Worm (Caenorhabditis elegans): ENCODE results near the gene lin-42.

lin-42 gene

ce11 chrII:1297044-1297696 is 45.0 kb upstream of the lin-42 start:
- TF ChIP-seq rnt-1 (tag; optimal IDR thresholded peaks at IDR 0.05) (no peak), lsy-2 (tag; optimal IDR thresholded peaks at IDR 0.05) (peak in 1 of 2 experiments; percentile 15), F16B12.6 (tag; optimal IDR thresholded peaks at IDR 0.05) (no peak), mdl-1 (tag; optimal IDR thresholded peaks at IDR 0.05) (no peak), zag-1 (tag; optimal IDR thresholded peaks at IDR 0.05) (no peak), hlh-4 (tag; optimal IDR thresholded peaks at IDR 0.05) (no peak), nhr-90 (tag; optimal IDR thresholded peaks at IDR 0.05; ENCODE audit: poor library complexity) (no peak), unc-62 (GFP tag; optimal IDR thresholded peaks at IDR 0.05) (no peak), dpl-1 (GFP tag; optimal IDR thresholded peaks at IDR 0.05) (no peak), snpc-4 (tag; optimal IDR thresholded peaks at IDR 0.05) (no peak), skn-1 (tag; optimal IDR thresholded peaks at IDR 0.05) (no peak), vab-15 (tag; optimal IDR thresholded peaks at IDR 0.05) (no peak), mep-1 (tag; optimal IDR thresholded peaks at IDR 0.05) (peak; percentile 14), nhr-11 (tag; optimal IDR thresholded peaks at IDR 0.05) (no peak), pax-3 (tag; optimal IDR thresholded peaks at IDR 0.05) (no peak), lin-15B (tag; optimal IDR thresholded peaks at IDR 0.05) (no peak), jun-1 (tag; optimal IDR thresholded peaks at IDR 0.05) (no peak), xbp-1 (tag; optimal IDR thresholded peaks at IDR 0.05) (no peak), egl-13 (tag; optimal IDR thresholded peaks at IDR 0.05) (no peak), fos-1 (tag; optimal IDR thresholded peaks at IDR 0.05) (peak; percentile 12), ces-1 (GFP tag; optimal IDR thresholded peaks at IDR 0.05) (no peak), ceh-82 (tag; optimal IDR thresholded peaks at IDR 0.05) (no peak), unc-98 (GFP tag; IDR thresholded peaks at IDR 0.05) (no peak), ceh-90 (tag; optimal IDR thresholded peaks at IDR 0.05) (no peak), ceh-63 (GFP tag; optimal IDR thresholded peaks at IDR 0.05) (no peak), lin-39 (tag; optimal IDR thresholded peaks at IDR 0.05) (no peak), nhr-237 (tag; optimal IDR thresholded peaks at IDR 0.05) (no peak), sptf-1 (tag; optimal IDR thresholded peaks at IDR 0.05) (no peak), unc-86 (tag; optimal IDR thresholded peaks at IDR 0.05) (no peak), mab-9 (GFP tag; IDR thresholded peaks at IDR 0.05) (no peak), aha-1 (tag; optimal IDR thresholded peaks at IDR 0.05) (no peak), nhr-19 (GFP tag; conservative IDR thresholded peaks at IDR 0.05) (no peak), nhr-76 (tag; optimal IDR thresholded peaks at IDR 0.05) (no peak), nhr-71 (tag; optimal IDR thresholded peaks at IDR 0.05) (peak; percentile 1), lin-35 (GFP tag; optimal IDR thresholded peaks at IDR 0.05) (no peak), nhr-84 (tag; optimal IDR thresholded peaks at IDR 0.05) (no peak), dsc-1 (tag; optimal IDR thresholded peaks at IDR 0.05) (no peak), ceh-8 (GFP tag; optimal IDR thresholded peaks at IDR 0.05) (no peak), grh-1 (GFP tag; IDR thresholded peaks at IDR 0.05) (peak; percentile 71), C04F5.9 (tag; optimal IDR thresholded peaks at IDR 0.05) (no peak), tbx-2 (tag; optimal IDR thresholded peaks at IDR 0.05) (no peak), unc-130 (tag; optimal IDR thresholded peaks at IDR 0.05) (no peak), ztf-4 (tag; optimal IDR thresholded peaks at IDR 0.05) (no peak), nhr-47 (tag; optimal IDR thresholded peaks at IDR 0.05) (no peak), nhr-20 (tag; optimal IDR thresholded peaks at IDR 0.05) (no peak), nhr-12 (tag; optimal IDR thresholded peaks at IDR 0.05) (no peak), efl-3 (GFP tag; optimal IDR thresholded peaks at IDR 0.05) (no peak), ceh-88 (GFP tag; IDR thresholded peaks at IDR 0.05) (no peak), lin-14 (GFP tag; optimal IDR thresholded peaks at IDR 0.05) (peak; percentile 51), lir-3 (tag; optimal IDR thresholded peaks at IDR 0.05; ENCODE audit: poor library complexity) (no peak), aly-2 (tag; optimal IDR thresholded peaks at IDR 0.05) (no peak), fkh-4 (tag; optimal IDR thresholded peaks at IDR 0.05; ENCODE audit: borderline replicate concordance) (no peak), C34B4.2 (tag; optimal IDR thresholded peaks at IDR 0.05) (no peak)
